Worm (Caenorhabditis elegans) whole organism, mixed stage, embryonic: ENCODE results near the gene T24E12.13.

ENCODE experiments used
- M03D4.4 ChIP-seq: sonication (generic microtip); optimal IDR thresholded peaks from 2 replicates; lab custom pipeline; 2017; ENCODE audit warnings: mild to moderate bottlenecking, missing genetic modification characterization, missing compliant biosample characterization
- bed-3 ChIP-seq: fragments of 200-800 bp; sonication (Bioruptor generic); optimal IDR thresholded peaks from 3 replicates; lab custom pipeline; 2018; ENCODE audit warnings: mild to moderate bottlenecking, missing genetic modification characterization, moderate library complexity, missing compliant biosample characterization
- ceh-39 ChIP-seq: fragments of 150-350 bp; optimal IDR thresholded peaks from 2 replicates; lab custom pipeline; 2014; ENCODE audit warnings: missing biosample characterization, missing genetic modification characterization
- ceh-43 ChIP-seq: fragments of 200-800 bp; sonication (Bioruptor generic); optimal IDR thresholded peaks from 2 replicates; lab custom pipeline; 2018; ENCODE audit warnings: mild to moderate bottlenecking, missing genetic modification characterization, moderate library complexity, missing compliant biosample characterization
- ceh-83 ChIP-seq: fragments of 200-800 bp; sonication (Bioruptor generic); optimal IDR thresholded peaks from 2 replicates; lab custom pipeline; 2018; ENCODE audit warnings: mild to moderate bottlenecking, missing genetic modification characterization, missing compliant biosample characterization
- ces-1 ChIP-seq: fragments of 150-350 bp; optimal IDR thresholded peaks from 2 replicates; lab custom pipeline; 2014; ENCODE audit warnings: missing biosample characterization, missing genetic modification reagents, missing genetic modification characterization
- cnd-1 ChIP-seq: fragments of 200-800 bp; sonication (Bioruptor generic); optimal IDR thresholded peaks from 2 replicates; lab custom pipeline; 2018; ENCODE audit warnings: mild to moderate bottlenecking, missing genetic modification characterization, missing compliant biosample characterization
- drap-1 ChIP-seq: fragments of 200-800 bp; sonication (Bioruptor generic); optimal IDR thresholded peaks from 3 replicates; lab custom pipeline; 2018; ENCODE audit warnings: mild to moderate bottlenecking, missing genetic modification characterization, missing compliant biosample characterization
- elt-1 ChIP-seq: sonication (generic microtip); optimal IDR thresholded peaks from 2 replicates; lab custom pipeline; 2017; ENCODE audit warnings: missing genetic modification characterization, mild to moderate bottlenecking, missing compliant biosample characterization, antibody characterized with exemption, moderate library complexity, borderline replicate concordance; ENCODE audit not compliant: insufficient read depth
- elt-3 ChIP-seq: fragments of 150-350 bp; optimal IDR thresholded peaks from 2 replicates; lab custom pipeline; 2014; ENCODE audit warnings: missing biosample characterization, missing genetic modification characterization
- flh-1 ChIP-seq: fragments of 200-800 bp; sonication (Bioruptor generic); optimal IDR thresholded peaks from 2 replicates; lab custom pipeline; 2018; ENCODE audit warnings: mild to moderate bottlenecking, missing genetic modification characterization, moderate library complexity, missing compliant biosample characterization
- ham-2 ChIP-seq: fragments of 200-800 bp; sonication (Bioruptor generic); optimal IDR thresholded peaks from 2 replicates; lab custom pipeline; 2018; ENCODE audit warnings: mild to moderate bottlenecking, missing genetic modification characterization, missing compliant biosample characterization
- hlh-1 ChIP-seq: fragments of 150-350 bp; optimal IDR thresholded peaks from 2 replicates; lab custom pipeline; 2014; ENCODE audit warnings: missing biosample characterization, missing genetic modification reagents, missing genetic modification characterization
- lin-13 ChIP-seq: fragments of 150-350 bp; optimal IDR thresholded peaks from 2 replicates; lab custom pipeline; 2014; ENCODE audit warnings: missing biosample characterization, missing genetic modification characterization
- lin-32 ChIP-seq: fragments of 200-800 bp; sonication (Bioruptor generic); optimal IDR thresholded peaks from 2 replicates; lab custom pipeline; 2018; ENCODE audit warnings: mild to moderate bottlenecking, missing genetic modification characterization, missing compliant biosample characterization
- lsy-2 ChIP-seq: fragments of 150-350 bp; optimal IDR thresholded peaks from 2 replicates; lab custom pipeline; 2014; ENCODE audit warnings: missing biosample characterization, missing genetic modification characterization
- mep-1 ChIP-seq: fragments of 150-350 bp; optimal IDR thresholded peaks from 2 replicates; lab custom pipeline; 2017; ENCODE audit warnings: missing biosample characterization, missing genetic modification reagents, missing genetic modification characterization, inconsistent platforms
- nhr-12 ChIP-seq: fragments of 150-350 bp; optimal IDR thresholded peaks from 2 replicates; lab custom pipeline; 2014; ENCODE audit warnings: missing biosample characterization, missing genetic modification characterization
- nhr-2 ChIP-seq: fragments of 150-350 bp; optimal IDR thresholded peaks from 2 replicates; lab custom pipeline; 2014; ENCODE audit warnings: missing biosample characterization, missing genetic modification characterization
- nhr-237 ChIP-seq: fragments of 150-350 bp; optimal IDR thresholded peaks from 2 replicates; lab custom pipeline; 2014; ENCODE audit warnings: missing biosample characterization, missing genetic modification characterization
- nhr-28 ChIP-seq: fragments of 150-350 bp; optimal IDR thresholded peaks from 2 replicates; lab custom pipeline; 2014; ENCODE audit warnings: missing biosample characterization, missing genetic modification characterization
- nhr-76 ChIP-seq: sonication (generic microtip); optimal IDR thresholded peaks from 2 replicates; lab custom pipeline; 2017; ENCODE audit warnings: missing biosample characterization, missing genetic modification characterization
- pha-4 ChIP-seq: fragments of 150-350 bp; optimal IDR thresholded peaks from 2 replicates; lab custom pipeline; 2018; ENCODE audit warnings: missing biosample characterization, missing genetic modification reagents, missing genetic modification characterization
- sem-2 ChIP-seq: fragments of 200-800 bp; sonication (Bioruptor generic); optimal IDR thresholded peaks from 2 replicates; lab custom pipeline; 2018; ENCODE audit warnings: mild to moderate bottlenecking, missing genetic modification characterization, missing compliant biosample characterization
- snpc-4 ChIP-seq: fragments of 150-350 bp; optimal IDR thresholded peaks from 2 replicates; lab custom pipeline; 2014; ENCODE audit warnings: missing biosample characterization, missing genetic modification characterization
- sptf-1 ChIP-seq: sonication (generic microtip); optimal IDR thresholded peaks from 2 replicates; lab custom pipeline; 2017; ENCODE audit warnings: mild to moderate bottlenecking, missing genetic modification characterization, moderate library complexity, missing compliant biosample characterization
- tbx-8 ChIP-seq: fragments of 200-800 bp; sonication (Bioruptor generic); optimal IDR thresholded peaks from 2 replicates; lab custom pipeline; 2018; ENCODE audit warnings: mild to moderate bottlenecking, missing genetic modification characterization, moderate library complexity, missing compliant biosample characterization
- unc-120 ChIP-seq: sonication (generic microtip); optimal IDR thresholded peaks from 2 replicates; lab custom pipeline; 2017; ENCODE audit warnings: missing genetic modification characterization, missing compliant biosample characterization; ENCODE audit not compliant: poor library complexity, severe bottlenecking
- unc-39 ChIP-seq: fragments of 150-350 bp; optimal IDR thresholded peaks from 2 replicates; lab custom pipeline; 2014; ENCODE audit warnings: missing biosample characterization, missing genetic modification characterization
- unc-62 ChIP-seq: fragments of 150-350 bp; optimal IDR thresholded peaks from 2 replicates; lab custom pipeline; 2014; ENCODE audit warnings: missing biosample characterization, missing genetic modification reagents, missing genetic modification characterization
- zip-8 ChIP-seq: fragments of 150-350 bp; optimal IDR thresholded peaks from 2 replicates; lab custom pipeline; 2014; ENCODE audit warnings: missing biosample characterization, missing genetic modification characterization
- ztf-11 ChIP-seq: fragments of 150-350 bp; optimal IDR thresholded peaks from 2 replicates; lab custom pipeline; 2014; ENCODE audit warnings: missing biosample characterization, missing genetic modification characterization

The T24E12.13 gene

ce11 chrII:3779463-3779862, 7.8 kb upstream of the T24E12.13 start, which contains the start of gene T24E12.11:
Gene T24E12.11 (minus strand): TSS chrII:3779563.
- no peak for TF ChIP-seq elt-1 (tag; lab: Kevin White, UChicago)
- no peak for TF ChIP-seq nhr-12 (tag; lab: Kevin White, UChicago)
- no peak for TF ChIP-seq ceh-39 (tag; lab: Kevin White, UChicago)
- no peak for TF ChIP-seq lsy-2 (tag; lab: Kevin White, UChicago)
- no peak for TF ChIP-seq pha-4 (tag; lab: Kevin White, UChicago)
- no peak for TF ChIP-seq elt-3 (tag; lab: Kevin White, UChicago)
- TF ChIP-seq tbx-8 (GFP tag; lab: Kevin White, UChicago), result no peak
- no peak for TF ChIP-seq ceh-83 (GFP tag; lab: Kevin White, UChicago)
- no peak for TF ChIP-seq cnd-1
- TF ChIP-seq unc-62 (GFP tag; lab: Kevin White, UChicago), result no peak
- no peak for TF ChIP-seq sptf-1 (tag; lab: Kevin White, UChicago)
- no peak for TF ChIP-seq unc-39
- no peak for TF ChIP-seq nhr-28
- no peak for TF ChIP-seq ceh-43 (GFP tag; lab: Kevin White, UChicago)
- TF ChIP-seq mep-1 (tag; lab: Kevin White, UChicago), result no peak
- no peak for TF ChIP-seq bed-3
- TF ChIP-seq sem-2 (GFP tag; lab: Kevin White, UChicago), result no peak
- no peak for TF ChIP-seq ces-1 (GFP tag; lab: Kevin White, UChicago)
- no peak for TF ChIP-seq ztf-11

- TF ChIP-seq unc-120 (no peak), snpc-4 (tag; lab: Kevin White, UChicago) (no peak), drap-1 (GFP tag; lab: Kevin White, UChicago) (no peak), unc-62 (GFP tag; lab: Kevin White, UChicago) (no peak), ztf-11 (no peak), nhr-12 (tag; lab: Kevin White, UChicago) (no peak), nhr-237 (tag; lab: Kevin White, UChicago) (no peak), ces-1 (GFP tag; lab: Kevin White, UChicago) (no peak), hlh-1 (tag; lab: Kevin White, UChicago) (no peak), M03D4.4 (no peak)
Measured at ce11 chrII:3781238-3781637, 6.0 kb upstream of the T24E12.13 start.

- TF ChIP-seq zip-8 (tag; lab: Kevin White, UChicago) (peak; percentile 99), tbx-8 (GFP tag; lab: Kevin White, UChicago) (no peak)
Measured at ce11 chrII:3782309-3783000, 4.8 kb upstream of the T24E12.13 start, which contains the start of gene T24E12.2. Gene T24E12.2 (plus strand): TSS chrII:3782950.

- TF ChIP-seq lin-32 (no peak), M03D4.4 (no peak), lin-13 (tag; lab: Kevin White, UChicago) (no peak), nhr-2 (tag; lab: Kevin White, UChicago) (no peak), nhr-12 (tag; lab: Kevin White, UChicago) (no peak), ham-2 (GFP tag; lab: Kevin White, UChicago) (no peak), nhr-76 (no peak), unc-39 (no peak), unc-120 (no peak), unc-62 (GFP tag; lab: Kevin White, UChicago) (no peak), nhr-237 (tag; lab: Kevin White, UChicago) (no peak), elt-3 (tag; lab: Kevin White, UChicago) (no peak), hlh-1 (tag; lab: Kevin White, UChicago) (no peak), flh-1 (no peak), ztf-11 (no peak), cnd-1 (no peak)
- TF ChIP-seq, all 35 proteins: peak for 0
Measured at ce11 chrII:3785257-3785656, 2.0 kb upstream of the T24E12.13 start, which contains the start of gene T24E12.1. Gene T24E12.1 (plus strand): TSS chrII:3785557.

DNA sequence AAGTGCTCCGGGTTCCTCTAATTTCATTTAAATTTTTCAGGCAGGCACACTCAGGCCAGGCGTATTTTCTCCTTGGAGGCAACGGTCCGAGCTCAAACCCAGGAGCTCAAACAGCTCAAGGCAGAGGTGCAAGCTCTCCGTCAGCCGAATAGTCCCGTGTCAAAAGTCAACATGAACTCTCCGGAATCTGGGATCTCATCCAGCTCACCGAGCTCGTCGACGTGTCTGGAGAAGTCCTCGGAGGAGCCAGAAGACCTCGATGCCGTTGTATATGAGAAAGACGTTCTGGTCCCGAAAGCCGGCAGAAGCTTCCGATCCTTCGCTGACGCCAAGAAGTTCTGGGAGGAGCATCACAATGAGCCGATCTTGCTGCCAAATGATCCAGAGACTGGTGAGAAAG, 1.5 kb upstream of the T24E12.13 start:
- TF ChIP-seq unc-39 (no peak), hlh-1 (tag; lab: Kevin White, UChicago) (no peak), ham-2 (GFP tag; lab: Kevin White, UChicago) (no peak), nhr-12 (tag; lab: Kevin White, UChicago) (no peak), lin-32 (no peak), tbx-8 (GFP tag; lab: Kevin White, UChicago) (no peak), sem-2 (GFP tag; lab: Kevin White, UChicago) (no peak), nhr-76 (no peak), sptf-1 (tag; lab: Kevin White, UChicago) (no peak), cnd-1 (no peak)
- TF ChIP-seq, all 35 proteins: peak for 0
